Fruit fly (Drosophila melanogaster): Measurements from ENCODE around the gene CG12093.
A peak's percentile ranks its signal among the peaks of the same experiment; 100 is the strongest.

The CG12093 gene

dm6 chr3L:2773968-2774461 is at the start of gene CG12093, which contains the start of gene Atg2 (continued):
- TF ChIP-seq Smox (GFP tag; optimal IDR thresholded peaks at IDR 0.05) (peak; percentile 92), Hr39 (GFP tag; optimal IDR thresholded peaks at IDR 0.05) (peak; percentile 90), CG9139 (GFP tag; optimal IDR thresholded peaks at IDR 0.05) (no peak), CG6276 (GFP tag; optimal IDR thresholded peaks at IDR 0.05) (no peak), Hr38 (GFP tag; optimal IDR thresholded peaks at IDR 0.05) (peak; percentile 29), Sox14 (GFP tag; optimal IDR thresholded peaks at IDR 0.05) (peak; percentile 82), cyc (GFP tag; optimal IDR thresholded peaks at IDR 0.05) (peak; percentile 92), CG15336 (GFP tag; IDR thresholded peaks at IDR 0.05) (peak; percentile 93), CG7368 (GFP tag; optimal IDR thresholded peaks at IDR 0.05) (peak; percentile 87)

dm6 chr3L:2823520-2823970 is 49.7 kb upstream of the CG12093 start:
- no peak for TF ChIP-seq CG8632 (GFP tag; optimal IDR thresholded peaks at IDR 0.05)
- TF ChIP-seq dsx (GFP tag; optimal IDR thresholded peaks at IDR 0.05; ENCODE audit: poor library complexity, severe bottlenecking): peak; percentile 98
- no peak for TF ChIP-seq CG7368 (GFP tag; optimal IDR thresholded peaks at IDR 0.05)
- TF ChIP-seq fkh (GFP tag; optimal IDR thresholded peaks at IDR 0.05): peak; percentile 77
- TF ChIP-seq fd59A (GFP tag; optimal IDR thresholded peaks at IDR 0.05): no peak

- TF ChIP-seq Sox15 (GFP tag; optimal IDR thresholded peaks at IDR 0.05) (peak; percentile 78), CG6276 (GFP tag; optimal IDR thresholded peaks at IDR 0.05) (peak; percentile 86), Eip93F (GFP tag; optimal IDR thresholded peaks at IDR 0.05) (peak; percentile 70), esn (GFP tag; optimal IDR thresholded peaks at IDR 0.05) (peak; percentile 85), spab (GFP tag; optimal IDR thresholded peaks at IDR 0.05) (peak; percentile 93), Hr4 (GFP tag; optimal IDR thresholded peaks at IDR 0.05) (peak; percentile 93), fkh (GFP tag; optimal IDR thresholded peaks at IDR 0.05) (no peak), Ets21C (GFP tag; optimal IDR thresholded peaks at IDR 0.05) (peak; percentile 76), CG8119 (GFP tag; IDR thresholded peaks at IDR 0.05) (peak; percentile 95), CG3919 (GFP tag; optimal IDR thresholded peaks at IDR 0.05) (peak; percentile 95), Hr39 (GFP tag; optimal IDR thresholded peaks at IDR 0.05) (peak; percentile 82), CG1621 (tag; optimal IDR thresholded peaks at IDR 0.05) (peak; percentile 96), CG34406 (GFP tag; optimal IDR thresholded peaks at IDR 0.05) (peak; percentile 85), CG6854 (GFP tag; optimal IDR thresholded peaks at IDR 0.05) (no peak), Lpt (GFP tag; optimal IDR thresholded peaks at IDR 0.05) (peak; percentile 85), Ets96B (tag; optimal IDR thresholded peaks at IDR 0.05) (peak; percentile 96), achi (GFP tag; optimal IDR thresholded peaks at IDR 0.05) (peak; percentile 93), CG15336 (GFP tag; IDR thresholded peaks at IDR 0.05) (peak; percentile 93), CG32006 (GFP tag; optimal IDR thresholded peaks at IDR 0.05) (peak; percentile 96), Blimp-1 (GFP tag; optimal IDR thresholded peaks at IDR 0.05) (no peak), dsx (GFP tag; optimal IDR thresholded peaks at IDR 0.05; ENCODE audit: poor library complexity, severe bottlenecking) (peak; percentile 89), Hr38 (GFP tag; optimal IDR thresholded peaks at IDR 0.05) (no peak), CG7368 (GFP tag; optimal IDR thresholded peaks at IDR 0.05) (peak; percentile 85), CG6808 (GFP tag; optimal IDR thresholded peaks at IDR 0.05) (peak; percentile 90), net (GFP tag; optimal IDR thresholded peaks at IDR 0.05) (peak; percentile 90), lz (GFP tag; optimal IDR thresholded peaks at IDR 0.05) (peak; percentile 87), topi (GFP tag; optimal IDR thresholded peaks at IDR 0.05) (peak; percentile 86), pdm3 (GFP tag; optimal IDR thresholded peaks at IDR 0.05) (peak; percentile 93), Sox102F (GFP tag; optimal IDR thresholded peaks at IDR 0.05) (peak; percentile 76), Smox (GFP tag; optimal IDR thresholded peaks at IDR 0.05) (peak; percentile 74), cyc (GFP tag; optimal IDR thresholded peaks at IDR 0.05) (peak; percentile 86), CG10669 (GFP tag; optimal IDR thresholded peaks at IDR 0.05) (peak; percentile 96), Met (GFP tag; optimal IDR thresholded peaks at IDR 0.05) (peak; percentile 83), Sox14 (GFP tag; optimal IDR thresholded peaks at IDR 0.05) (peak; percentile 95), CG3032 (tag; optimal IDR thresholded peaks at IDR 0.05) (peak; percentile 97), CG31627 (GFP tag; optimal IDR thresholded peaks at IDR 0.05) (peak; percentile 82), CG10631 (GFP tag; optimal IDR thresholded peaks at IDR 0.05) (peak; percentile 98), CG8319 (GFP tag; optimal IDR thresholded peaks at IDR 0.05) (peak; percentile 84), CG4318 (GFP tag; optimal IDR thresholded peaks at IDR 0.05) (peak; percentile 92), OdsH (GFP tag; optimal IDR thresholded peaks at IDR 0.05) (peak; percentile 92), acj6 (GFP tag; optimal IDR thresholded peaks at IDR 0.05) (peak; percentile 93), CG8632 (GFP tag; optimal IDR thresholded peaks at IDR 0.05) (peak; percentile 82), dac (GFP tag; optimal IDR thresholded peaks at IDR 0.05) (peak; percentile 89)
Measured at dm6 chr3L:2822955-2823354, 49.1 kb upstream of the CG12093 start.
